Worm (Caenorhabditis elegans) whole organism, L4 larva: ENCODE measurements around the gene F13H8.1.

Experiments
- F26F4.8 ChIP-seq: fragments of 200-800 bp; sonication (Bioruptor generic); conservative IDR thresholded peaks from 2 replicates; pipeline ENCODE4 v1.3.6; 2022; ENCODE audit warnings: missing genetic modification characterization, missing compliant biosample characterization
- T20F7.1 ChIP-seq: fragments of 200-800 bp; sonication (Bioruptor generic); optimal IDR thresholded peaks from 2 replicates; lab custom pipeline; 2018; ENCODE audit warnings: mild to moderate bottlenecking, missing genetic modification characterization, missing compliant biosample characterization
- Y48G9A.11 ChIP-seq: fragments of 200-800 bp; sonication (Bioruptor generic); IDR thresholded peaks from 2 replicates; pipeline ENCODE4 v1.3.6; 2022; ENCODE audit warnings: missing genetic modification reagents, missing genetic modification characterization, missing compliant biosample characterization
- Y5F2A.4 ChIP-seq: fragments of 200-800 bp; sonication (Bioruptor generic); optimal IDR thresholded peaks from 2 replicates; lab custom pipeline; 2018; ENCODE audit warnings: mild to moderate bottlenecking, missing genetic modification characterization, missing compliant biosample characterization
- Y75B8A.6 ChIP-seq: fragments of 200-800 bp; sonication (Bioruptor generic); IDR thresholded peaks from 2 replicates; pipeline ENCODE4 v1.3.6; 2022; ENCODE audit warnings: missing genetic modification reagents, missing genetic modification characterization, missing compliant biosample characterization
- ZK546.5 ChIP-seq, 2 experiments: sonication (generic microtip); optimal IDR thresholded peaks; 2 replicates each; lab custom pipeline; 2017; ENCODE audit warnings: missing biosample characterization in 2 of 2, missing genetic modification characterization in 2 of 2
- aly-2 ChIP-seq: sonication (generic microtip); optimal IDR thresholded peaks from 2 replicates; lab custom pipeline; 2018; ENCODE audit warnings: missing biosample characterization, missing genetic modification characterization
- ceh-62 ChIP-seq: sonication (generic microtip); optimal IDR thresholded peaks from 2 replicates; lab custom pipeline; 2017; ENCODE audit warnings: missing biosample characterization, missing genetic modification characterization
- ceh-82 ChIP-seq: sonication (generic microtip); optimal IDR thresholded peaks from 2 replicates; lab custom pipeline; 2017; ENCODE audit warnings: missing biosample characterization, missing genetic modification characterization
- ces-1 ChIP-seq: fragments of 150-350 bp; sonication (generic microtip); optimal IDR thresholded peaks from 4 replicates; lab custom pipeline; 2014; ENCODE audit warnings: missing biosample characterization, missing genetic modification reagents, missing genetic modification characterization
- daf-12 ChIP-seq: fragments of 150-350 bp; optimal IDR thresholded peaks from 2 replicates; lab custom pipeline; 2014; ENCODE audit warnings: missing biosample characterization, missing genetic modification reagents, missing genetic modification characterization
- daf-16 ChIP-seq, 3 experiments: sonication (generic microtip); optimal IDR thresholded peaks; 2 replicates each; lab custom pipeline; 2016 to 2017; ENCODE audit warnings: missing genetic modification characterization in 3 of 3, missing genetic modification reagents in 3 of 3, mild to moderate bottlenecking in 2 of 3, missing compliant biosample characterization in 2 of 3, missing biosample characterization in 1 of 3, moderate library complexity in 1 of 3
- daf-8 ChIP-seq: fragments of 200-800 bp; sonication (Bioruptor generic); IDR thresholded peaks from 2 replicates; pipeline ENCODE4 v1.3.6; 2022; ENCODE audit warnings: missing genetic modification characterization, missing compliant biosample characterization
- dmd-6 ChIP-seq: fragments of 200-800 bp; sonication (Bioruptor generic); IDR thresholded peaks from 2 replicates; pipeline ENCODE4 v1.3.6; 2022; ENCODE audit warnings: missing genetic modification reagents, missing genetic modification characterization, missing compliant biosample characterization
- dmd-8 ChIP-seq: fragments of 200-800 bp; sonication (Bioruptor generic); IDR thresholded peaks from 2 replicates; pipeline ENCODE4 v1.3.6; 2022; ENCODE audit warnings: missing genetic modification characterization, missing compliant biosample characterization
- dmd-9 ChIP-seq: fragments of 200-800 bp; sonication (Bioruptor generic); IDR thresholded peaks from 2 replicates; pipeline ENCODE4 v1.3.6; 2022; ENCODE audit warnings: missing genetic modification reagents, missing genetic modification characterization, missing compliant biosample characterization
- dpl-1 ChIP-seq: fragments of 150-350 bp; optimal IDR thresholded peaks from 2 replicates; lab custom pipeline; 2014; ENCODE audit warnings: missing biosample characterization, missing genetic modification reagents, missing genetic modification characterization
- duxl-1 ChIP-seq: sonication (generic microtip); optimal IDR thresholded peaks from 2 replicates; lab custom pipeline; 2016; ENCODE audit warnings: mild to moderate bottlenecking, missing genetic modification characterization, moderate library complexity, missing compliant biosample characterization; ENCODE audit not compliant: poor library complexity
- dve-1 ChIP-seq: sonication (generic microtip); optimal IDR thresholded peaks from 2 replicates; lab custom pipeline; 2017; ENCODE audit warnings: antibody characterized with exemption, mild to moderate bottlenecking, missing genetic modification characterization, missing compliant biosample characterization; ENCODE audit not compliant: insufficient read depth
- hif-1 ChIP-seq, 2 experiments: sonication (generic microtip); optimal IDR thresholded peaks; 2 replicates each; lab custom pipeline; 2016 to 2017; ENCODE audit warnings: missing compliant biosample characterization in 2 of 2, missing genetic modification characterization in 2 of 2, missing genetic modification reagents in 2 of 2, missing genotype in 2 of 2, mild to moderate bottlenecking in 1 of 2
- hlh-11 ChIP-seq: fragments of 200-800 bp; sonication (Bioruptor generic); optimal IDR thresholded peaks from 2 replicates; lab custom pipeline; 2018; ENCODE audit warnings: mild to moderate bottlenecking, missing genetic modification characterization, missing compliant biosample characterization
- hlh-30 ChIP-seq: sonication (generic microtip); optimal IDR thresholded peaks from 2 replicates; lab custom pipeline; 2017; ENCODE audit warnings: antibody characterized with exemption, mild to moderate bottlenecking, missing genetic modification characterization, missing compliant biosample characterization; ENCODE audit not compliant: insufficient read depth
- jun-1 ChIP-seq: fragments of 150-350 bp; optimal IDR thresholded peaks from 2 replicates; lab custom pipeline; 2014; ENCODE audit warnings: missing biosample characterization, missing genetic modification reagents, missing genetic modification characterization
- lim-7 ChIP-seq: fragments of 200-800 bp; sonication (Bioruptor generic); IDR thresholded peaks from 2 replicates; pipeline ENCODE4 v1.3.6; 2022; ENCODE audit warnings: missing genetic modification characterization, missing compliant biosample characterization
- lin-1 ChIP-seq: fragments of 200-800 bp; sonication (Bioruptor generic); IDR thresholded peaks from 2 replicates; pipeline ENCODE4 v1.3.6; 2022; ENCODE audit warnings: missing genetic modification reagents, missing genetic modification characterization, missing compliant biosample characterization
- lin-15B ChIP-seq: fragments of 150-350 bp; sonication (generic microtip); optimal IDR thresholded peaks from 3 replicates; lab custom pipeline; 2014; ENCODE audit warnings: missing biosample characterization, missing genetic modification characterization
- lin-29 ChIP-seq: fragments of 200-800 bp; sonication (Bioruptor generic); IDR thresholded peaks from 2 replicates; pipeline ENCODE4 v1.3.6; 2022; ENCODE audit warnings: missing genetic modification reagents, missing genetic modification characterization, missing compliant biosample characterization
- lin-38 ChIP-seq: fragments of 200-800 bp; sonication (Bioruptor generic); IDR thresholded peaks from 2 replicates; pipeline ENCODE4 v1.3.6; 2022; ENCODE audit warnings: missing genetic modification reagents, missing genetic modification characterization, missing compliant biosample characterization
- madf-9 ChIP-seq: fragments of 200-800 bp; sonication (Bioruptor generic); conservative IDR thresholded peaks from 2 replicates; pipeline ENCODE4 v1.3.6; 2022; ENCODE audit warnings: missing genetic modification reagents, missing genetic modification characterization, missing compliant biosample characterization
- mep-1 ChIP-seq: fragments of 150-350 bp; sonication (generic microtip); optimal IDR thresholded peaks from 3 replicates; lab custom pipeline; 2014; ENCODE audit warnings: missing biosample characterization, missing genetic modification characterization
- mes-2 ChIP-seq: sonication (generic microtip); optimal IDR thresholded peaks from 2 replicates; lab custom pipeline; 2016; ENCODE audit warnings: missing genotype, mild to moderate bottlenecking, missing genetic modification characterization, missing compliant biosample characterization; ENCODE audit not compliant: poor library complexity, severe bottlenecking
- mxl-2 ChIP-seq: fragments of 200-800 bp; sonication (Bioruptor generic); conservative IDR thresholded peaks from 2 replicates; pipeline ENCODE4 v1.3.6; 2022; ENCODE audit warnings: missing genetic modification reagents, missing genetic modification characterization, missing compliant biosample characterization
- nhr-102 ChIP-seq: sonication (generic microtip); optimal IDR thresholded peaks from 2 replicates; lab custom pipeline; 2016; ENCODE audit warnings: mild to moderate bottlenecking, missing genetic modification characterization, moderate library complexity, missing compliant biosample characterization
- nhr-111 ChIP-seq: fragments of 200-800 bp; sonication (Bioruptor generic); optimal IDR thresholded peaks from 2 replicates; lab custom pipeline; 2018; ENCODE audit warnings: mild to moderate bottlenecking, missing genetic modification characterization, missing compliant biosample characterization
- nhr-25 ChIP-seq: sonication (generic microtip); optimal IDR thresholded peaks from 2 replicates; lab custom pipeline; 2017; ENCODE audit warnings: missing genetic modification characterization, mild to moderate bottlenecking, missing compliant biosample characterization, antibody characterized with exemption, moderate library complexity, borderline replicate concordance; ENCODE audit not compliant: insufficient read depth
- nhr-48 ChIP-seq: sonication (generic microtip); optimal IDR thresholded peaks from 2 replicates; lab custom pipeline; 2016; ENCODE audit warnings: mild to moderate bottlenecking, missing genetic modification characterization, missing compliant biosample characterization
- pha-4 ChIP-seq, 2 experiments: fragments of 150-350 bp in 1 of 2; fragments of 200-800 bp in 1 of 2; sonication (Bioruptor generic) in 1 of 2; IDR thresholded peaks in 1 of 2; optimal IDR thresholded peaks in 1 of 2; 2 replicates each; pipeline versions ENCODE4 v1.3.6 to Lab custom; 2014 to 2022; ENCODE audit warnings: missing genetic modification characterization in 2 of 2, missing genetic modification reagents in 2 of 2, missing biosample characterization in 1 of 2, missing compliant biosample characterization in 1 of 2
- php-3 ChIP-seq: fragments of 200-800 bp; sonication (Bioruptor generic); IDR thresholded peaks from 2 replicates; pipeline ENCODE4 v1.3.6; 2022; ENCODE audit warnings: missing genetic modification reagents, missing genetic modification characterization, missing compliant biosample characterization
- pqm-1 ChIP-seq: sonication (generic microtip); optimal IDR thresholded peaks from 2 replicates; lab custom pipeline; 2017; ENCODE audit warnings: missing biosample characterization, missing genetic modification characterization
- saeg-2 ChIP-seq: fragments of 200-800 bp; sonication (Bioruptor generic); IDR thresholded peaks from 2 replicates; pipeline ENCODE4 v1.3.6; 2022; ENCODE audit warnings: missing genetic modification reagents, missing genetic modification characterization, missing compliant biosample characterization
- sdz-12 ChIP-seq: fragments of 200-800 bp; sonication (Bioruptor generic); optimal IDR thresholded peaks from 2 replicates; lab custom pipeline; 2018; ENCODE audit warnings: mild to moderate bottlenecking, missing genetic modification characterization, missing compliant biosample characterization
- set-16 ChIP-seq: fragments of 200-800 bp; sonication (Bioruptor generic); IDR thresholded peaks from 2 replicates; pipeline ENCODE4 v1.3.6; 2022; ENCODE audit warnings: missing genetic modification reagents, missing genetic modification characterization, missing compliant biosample characterization
- skn-1 ChIP-seq: fragments of 150-350 bp; optimal IDR thresholded peaks from 2 replicates; lab custom pipeline; 2014; ENCODE audit warnings: missing biosample characterization, missing genetic modification characterization
- spr-1 ChIP-seq: sonication (generic microtip); optimal IDR thresholded peaks from 2 replicates; lab custom pipeline; 2016; ENCODE audit warnings: mild to moderate bottlenecking, missing genetic modification characterization, missing compliant biosample characterization
- tag-97 ChIP-seq: fragments of 200-800 bp; sonication (Bioruptor generic); IDR thresholded peaks from 2 replicates; pipeline ENCODE4 v1.3.6; 2022; ENCODE audit warnings: missing genetic modification characterization, missing compliant biosample characterization
- tra-1 ChIP-seq: fragments of 200-800 bp; sonication (Bioruptor generic); IDR thresholded peaks from 2 replicates; pipeline ENCODE4 v1.3.6; 2022; ENCODE audit warnings: missing genetic modification reagents, missing genetic modification characterization, missing compliant biosample characterization
- unc-130 ChIP-seq: sonication (generic microtip); optimal IDR thresholded peaks from 2 replicates; lab custom pipeline; 2016; ENCODE audit warnings: missing genetic modification reagents, missing genetic modification characterization, missing compliant biosample characterization
- zag-1 ChIP-seq: fragments of 150-350 bp; optimal IDR thresholded peaks from 2 replicates; lab custom pipeline; 2014; ENCODE audit warnings: missing biosample characterization, missing genetic modification characterization
- zip-2 ChIP-seq: fragments of 150-350 bp; optimal IDR thresholded peaks from 2 replicates; lab custom pipeline; 2014; ENCODE audit warnings: missing biosample characterization, missing genetic modification characterization
- ztf-11 ChIP-seq: fragments of 150-350 bp; optimal IDR thresholded peaks from 2 replicates; lab custom pipeline; 2014; ENCODE audit warnings: missing biosample characterization, missing genetic modification characterization

Gene F13H8.1

DNA sequence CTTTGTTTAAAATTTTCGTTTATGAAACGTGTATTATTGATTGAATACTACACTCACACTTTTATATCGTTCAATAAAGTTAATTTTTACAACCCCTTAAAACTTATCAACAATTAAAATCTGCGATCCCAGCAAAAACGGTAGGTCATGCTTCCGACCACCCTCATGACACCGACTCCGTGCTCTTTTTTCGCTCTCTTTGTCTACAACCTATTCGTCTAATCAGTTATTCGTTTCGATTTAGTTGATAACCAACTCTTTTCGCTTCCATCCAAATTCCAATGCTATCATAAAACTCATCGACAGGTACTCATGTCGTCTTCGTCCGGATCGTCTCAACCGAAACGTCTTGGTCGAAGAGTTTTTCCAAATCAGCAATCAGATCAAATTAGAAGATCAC is at the start of gene F13H8.1:
F13H8.1 (plus strand) TSS at position 311 of the 400 bp plus-strand sequence.
- TF ChIP-seq Y5F2A.4 (GFP tag; lab: Kevin White, UChicago) (no peak), zag-1 (tag; lab: Kevin White, UChicago) (no peak), nhr-111 (GFP tag; lab: Kevin White, UChicago) (no peak), nhr-48 (tag; lab: Kevin White, UChicago) (no peak), pha-4 (GFP tag; IDR thresholded peaks at IDR 0.05; lab: Robert Waterston, UW) (no peak), pha-4 (tag; optimal IDR thresholded peaks at IDR 0.05; lab: Kevin White, UChicago) (no peak), ztf-11 (no peak), T20F7.1 (no peak), dve-1 (tag; lab: Kevin White, UChicago) (peak; percentile 64), skn-1 (tag; lab: Kevin White, UChicago) (no peak), tra-1 (GFP tag; lab: Robert Waterston, UW) (no peak), saeg-2 (GFP tag; lab: Robert Waterston, UW) (no peak), ZK546.5 (tag; optimal IDR thresholded peaks at IDR 0.05; lab: Kevin White, UChicago) (no peak), mes-2 (no peak), lin-15B (tag; lab: Kevin White, UChicago) (no peak), lin-29 (GFP tag; lab: Robert Waterston, UW) (no peak), Y75B8A.6 (no peak), nhr-102 (tag; lab: Kevin White, UChicago) (no peak), nhr-25 (tag; lab: Kevin White, UChicago) (no peak), mep-1 (tag; lab: Kevin White, UChicago) (no peak), pqm-1 (tag; lab: Kevin White, UChicago) (peak; percentile 63), duxl-1 (tag; lab: Kevin White, UChicago) (no peak), ceh-62 (no peak), hif-1 (tag; optimal IDR thresholded peaks at IDR 0.05; lab: Kevin White, UChicago) (no peak), daf-12 (tag; lab: Kevin White, UChicago) (no peak), madf-9 (no peak), tag-97 (GFP tag; lab: Robert Waterston, UW) (no peak), ces-1 (GFP tag; lab: Kevin White, UChicago) (no peak), php-3 (GFP tag; lab: Robert Waterston, UW) (peak; percentile 64; the same call in 1 of the 2 replicates), hlh-11 (tag; lab: Kevin White, UChicago) (peak; percentile 58), dpl-1 (GFP tag; lab: Kevin White, UChicago) (no peak), Y48G9A.11 (GFP tag; lab: Robert Waterston, UW) (no peak), daf-16 (GFP tag; optimal IDR thresholded peaks at IDR 0.05; lab: Kevin White, UChicago) (no peak), daf-16 (tag; optimal IDR thresholded peaks at IDR 0.05; lab: Kevin White, UChicago) (peak; percentile 76), hlh-30 (tag; lab: Kevin White, UChicago) (peak; percentile 52), set-16 (no peak), spr-1 (no peak), dmd-8 (GFP tag; lab: Robert Waterston, UW) (no peak), dmd-6 (peak; percentile 33; the same call in 1 of the 2 replicates), zip-2 (tag; lab: Kevin White, UChicago) (no peak), jun-1 (tag; lab: Kevin White, UChicago) (no peak), sdz-12 (GFP tag; lab: Kevin White, UChicago) (no peak), ceh-82 (tag; lab: Kevin White, UChicago) (no peak), lin-38 (GFP tag; lab: Robert Waterston, UW) (no peak), F26F4.8 (GFP tag; lab: Robert Waterston, UW) (no peak), aly-2 (tag; lab: Kevin White, UChicago) (no peak), daf-8 (GFP tag; lab: Robert Waterston, UW) (no peak), lin-1 (GFP tag; lab: Robert Waterston, UW) (no peak), unc-130 (GFP tag; lab: Kevin White, UChicago) (no peak), mxl-2 (no peak), lim-7 (GFP tag; lab: Robert Waterston, UW) (no peak), dmd-9 (GFP tag; lab: Robert Waterston, UW) (no peak)
